Worm (Caenorhabditis elegans) whole organism, young adult: Measurements from ENCODE around the gene tctn-1.

Source experiments
- B0336.3 ChIP-seq: fragments of 200-800 bp; sonication (Bioruptor generic); IDR thresholded peaks from 2 replicates; pipeline ENCODE4 v1.3.6; 2022; ENCODE audit warnings: missing genetic modification characterization, missing compliant biosample characterization
- C17E4.6 ChIP-seq: fragments of 200-800 bp; sonication (Bioruptor generic); IDR thresholded peaks from 2 replicates; pipeline ENCODE4 v1.3.6; 2022; ENCODE audit warnings: missing genetic modification reagents, missing genetic modification characterization, missing compliant biosample characterization
- D2030.7 ChIP-seq: fragments of 200-800 bp; sonication (Bioruptor generic); IDR thresholded peaks from 2 replicates; pipeline ENCODE4 v1.3.6; 2022; ENCODE audit warnings: missing genetic modification reagents, missing genetic modification characterization, missing compliant biosample characterization
- F23B12.7 ChIP-seq: sonication (generic microtip); optimal IDR thresholded peaks from 2 replicates; lab custom pipeline; 2017; ENCODE audit warnings: missing genetic modification characterization, mild to moderate bottlenecking, missing compliant biosample characterization, antibody characterized with exemption, moderate library complexity; ENCODE audit not compliant: insufficient read depth
- F57C9.4 ChIP-seq: sonication (generic microtip); optimal IDR thresholded peaks from 2 replicates; lab custom pipeline; 2017; ENCODE audit warnings: mild to moderate bottlenecking, missing genetic modification characterization, missing compliant biosample characterization
- K11D2.4 ChIP-seq: fragments of 200-800 bp; sonication (Bioruptor generic); IDR thresholded peaks from 2 replicates; pipeline ENCODE4 v1.3.6; 2022; ENCODE audit warnings: missing genetic modification reagents, missing genetic modification characterization, missing compliant biosample characterization
- Y56A3A.18 ChIP-seq: fragments of 200-800 bp; sonication (Bioruptor generic); IDR thresholded peaks from 2 replicates; pipeline ENCODE4 v1.3.6; 2022; ENCODE audit warnings: missing genetic modification reagents, missing genetic modification characterization, missing compliant biosample characterization
- Y95B8A.8 ChIP-seq: fragments of 200-800 bp; sonication (Bioruptor generic); IDR thresholded peaks from 2 replicates; pipeline ENCODE4 v1.3.6; 2022; ENCODE audit warnings: missing genetic modification reagents, missing genetic modification characterization, missing compliant biosample characterization
- aptf-3 ChIP-seq: fragments of 200-800 bp; sonication (Bioruptor generic); IDR thresholded peaks from 2 replicates; pipeline ENCODE4 v1.3.6; 2022; ENCODE audit warnings: missing genetic modification characterization, missing compliant biosample characterization
- athp-1 ChIP-seq: sonication (generic microtip); optimal IDR thresholded peaks from 2 replicates; lab custom pipeline; 2017; ENCODE audit warnings: mild to moderate bottlenecking, missing genetic modification characterization, missing compliant biosample characterization
- attf-3 ChIP-seq: fragments of 200-800 bp; sonication (Bioruptor generic); conservative IDR thresholded peaks from 2 replicates; pipeline ENCODE4 v1.3.6; 2022; ENCODE audit warnings: missing genetic modification reagents, missing genetic modification characterization, missing compliant biosample characterization
- attf-5 ChIP-seq: fragments of 200-800 bp; sonication (Bioruptor generic); optimal IDR thresholded peaks from 2 replicates; lab custom pipeline; 2018; ENCODE audit warnings: mild to moderate bottlenecking, missing genetic modification characterization, missing compliant biosample characterization
- bed-1 ChIP-seq: fragments of 200-800 bp; sonication (Bioruptor generic); IDR thresholded peaks from 2 replicates; pipeline ENCODE4 v1.3.6; 2022; ENCODE audit warnings: missing genetic modification reagents, missing genetic modification characterization, missing compliant biosample characterization
- cebp-2 ChIP-seq: fragments of 200-800 bp; sonication (Bioruptor generic); IDR thresholded peaks from 2 replicates; pipeline ENCODE4 v1.3.6; 2022; ENCODE audit warnings: missing genetic modification characterization, missing compliant biosample characterization
- dox-1 ChIP-seq: fragments of 200-800 bp; sonication (Bioruptor generic); IDR thresholded peaks from 2 replicates; pipeline ENCODE4 v1.3.6; 2022; ENCODE audit warnings: missing genetic modification reagents, missing genetic modification characterization, missing compliant biosample characterization
- hlh-12 ChIP-seq: sonication (generic microtip); optimal IDR thresholded peaks from 2 replicates; lab custom pipeline; 2016; ENCODE audit warnings: missing genetic modification characterization, missing compliant biosample characterization
- hlh-26 ChIP-seq: fragments of 200-800 bp; sonication (Bioruptor generic); conservative IDR thresholded peaks from 2 replicates; pipeline ENCODE4 v1.3.6; 2022; ENCODE audit warnings: missing genetic modification reagents, missing genetic modification characterization, missing compliant biosample characterization
- hmg-1.2 ChIP-seq: fragments of 200-800 bp; sonication (Bioruptor generic); IDR thresholded peaks from 2 replicates; pipeline ENCODE4 v1.3.6; 2022; ENCODE audit warnings: missing genetic modification reagents, missing genetic modification characterization, missing compliant biosample characterization
- hmg-20 ChIP-seq: fragments of 200-800 bp; sonication (Bioruptor generic); IDR thresholded peaks from 2 replicates; pipeline ENCODE4 v1.3.6; 2022; ENCODE audit warnings: missing genetic modification reagents, missing genetic modification characterization, missing compliant biosample characterization
- hsf-1 ChIP-seq: fragments of 200-800 bp; sonication (Bioruptor generic); IDR thresholded peaks from 2 replicates; pipeline ENCODE4 v1.3.6; 2022; ENCODE audit warnings: missing genetic modification reagents, missing genetic modification characterization, missing compliant biosample characterization
- let-607 ChIP-seq, 2 experiments: fragments of 200-800 bp in 1 of 2; sonication (Bioruptor generic) in 1 of 2; sonication (generic microtip) in 1 of 2; optimal IDR thresholded peaks; 2 replicates each; lab custom pipeline; 2016 to 2018; ENCODE audit warnings: mild to moderate bottlenecking in 2 of 2, missing compliant biosample characterization in 2 of 2, missing genetic modification characterization in 2 of 2, moderate library complexity in 2 of 2, missing genotype in 1 of 2
- lin-26 ChIP-seq: fragments of 200-800 bp; sonication (Bioruptor generic); IDR thresholded peaks from 2 replicates; pipeline ENCODE4 v1.3.6; 2022; ENCODE audit warnings: missing genetic modification reagents, missing genetic modification characterization, missing compliant biosample characterization
- lin-54 ChIP-seq: fragments of 200-800 bp; sonication (Bioruptor generic); optimal IDR thresholded peaks from 2 replicates; lab custom pipeline; 2018; ENCODE audit warnings: mild to moderate bottlenecking, missing genetic modification characterization, missing compliant biosample characterization
- lir-1 ChIP-seq: fragments of 200-800 bp; sonication (Bioruptor generic); conservative IDR thresholded peaks from 2 replicates; pipeline ENCODE4 v1.3.6; 2022; ENCODE audit warnings: missing genetic modification reagents, missing genetic modification characterization, missing compliant biosample characterization
- lsl-1 ChIP-seq: fragments of 200-800 bp; sonication (Bioruptor generic); optimal IDR thresholded peaks from 2 replicates; lab custom pipeline; 2018; ENCODE audit warnings: mild to moderate bottlenecking, missing genetic modification characterization, moderate library complexity, missing compliant biosample characterization
- madf-3 ChIP-seq: fragments of 200-800 bp; sonication (Bioruptor generic); IDR thresholded peaks from 2 replicates; pipeline ENCODE4 v1.3.6; 2022; ENCODE audit warnings: missing genetic modification reagents, missing genetic modification characterization, missing compliant biosample characterization
- madf-6 ChIP-seq: fragments of 200-800 bp; sonication (Bioruptor generic); IDR thresholded peaks from 2 replicates; pipeline ENCODE4 v1.3.6; 2022; ENCODE audit warnings: missing genetic modification reagents, missing genetic modification characterization, missing compliant biosample characterization
- mcd-1 ChIP-seq: fragments of 200-800 bp; sonication (Bioruptor generic); IDR thresholded peaks from 2 replicates; pipeline ENCODE4 v1.3.6; 2022; ENCODE audit warnings: missing genetic modification reagents, missing genetic modification characterization, missing compliant biosample characterization
- nhr-120 ChIP-seq: fragments of 200-800 bp; sonication (Bioruptor generic); IDR thresholded peaks from 2 replicates; pipeline ENCODE4 v1.3.6; 2022; ENCODE audit warnings: missing genetic modification characterization, missing compliant biosample characterization
- rcor-1 ChIP-seq: fragments of 200-800 bp; sonication (Bioruptor generic); IDR thresholded peaks from 2 replicates; pipeline ENCODE4 v1.3.6; 2022; ENCODE audit warnings: missing genetic modification reagents, missing genetic modification characterization, missing compliant biosample characterization
- rec-8 ChIP-seq, 2 experiments: sonication (generic microtip); optimal IDR thresholded peaks; 2 replicates each; lab custom pipeline; 2016; ENCODE audit warnings: mild to moderate bottlenecking in 2 of 2, missing genetic modification characterization in 2 of 2, missing genetic modification reagents in 2 of 2, missing genotype in 2 of 2, missing biosample characterization in 1 of 2, missing compliant biosample characterization in 1 of 2, moderate library complexity in 1 of 2
- snpc-4 ChIP-seq, 5 experiments: fragments of 150-350 bp in 1 of 5; sonication (generic microtip) in 4 of 5; optimal IDR thresholded peaks; 2 replicates each; lab custom pipeline; 2014 to 2018; ENCODE audit warnings: missing genetic modification characterization in 5 of 5, missing biosample characterization in 3 of 5, antibody characterized with exemption in 2 of 5, mild to moderate bottlenecking in 2 of 5, missing compliant biosample characterization in 2 of 5, missing genotype in 2 of 5, moderate library complexity in 2 of 5, missing genetic modification reagents in 1 of 5
- zfh-2 ChIP-seq: fragments of 200-800 bp; sonication (Bioruptor generic); conservative IDR thresholded peaks from 2 replicates; pipeline ENCODE4 v1.3.6; 2022; ENCODE audit warnings: missing genetic modification reagents, missing genetic modification characterization, missing compliant biosample characterization
- ztf-25 ChIP-seq: fragments of 200-800 bp; sonication (Bioruptor generic); IDR thresholded peaks from 2 replicates; pipeline ENCODE4 v1.3.6; 2022; ENCODE audit warnings: missing genetic modification reagents, missing genetic modification characterization, missing compliant biosample characterization
- ztf-6 ChIP-seq: fragments of 200-800 bp; sonication (Bioruptor generic); IDR thresholded peaks from 2 replicates; pipeline ENCODE4 v1.3.6; 2022; ENCODE audit warnings: missing genetic modification reagents, missing genetic modification characterization, missing compliant biosample characterization

tctn-1 gene

DNA sequence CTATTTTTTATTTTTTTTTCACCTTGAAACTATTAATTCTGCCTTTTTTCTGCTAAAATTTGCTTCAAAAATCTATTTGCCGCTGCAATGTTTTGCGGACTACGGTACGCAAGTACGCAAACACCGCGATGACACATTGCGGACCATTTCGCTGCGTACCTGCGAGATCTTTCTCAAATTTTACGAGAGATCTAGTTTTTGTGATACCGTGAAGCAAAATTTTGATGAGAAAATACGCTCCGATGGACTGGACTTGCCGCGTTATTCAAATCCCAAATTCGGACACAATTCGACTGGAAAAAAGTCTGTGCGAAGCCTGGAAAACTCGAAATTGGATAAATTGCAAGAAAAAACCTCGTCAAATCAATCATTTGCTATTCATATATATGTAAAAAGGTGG is 27.1 kb downstream of the tctn-1 start (continued):
- TF ChIP-seq Y95B8A.8 (GFP tag; lab: Robert Waterston, UW): peak; percentile 87; the same call in 1 of the 2 replicates
- peak; percentile 44 for TF ChIP-seq madf-6 (GFP tag; lab: Robert Waterston, UW)
- 0 out of 2 replicates have a peak, but pooled peaks have one; percentile 17 for TF ChIP-seq aptf-3
- TF ChIP-seq lin-54 (GFP tag; lab: Kevin White, UChicago): peak; percentile 67
- peak; percentile 81; the same call in 1 of the 2 replicates for TF ChIP-seq Y56A3A.18 (GFP tag; lab: Robert Waterston, UW)
- TF ChIP-seq hmg-20: peak; percentile 66; the same call in 1 of the 2 replicates
- peak; percentile 95 for TF ChIP-seq bed-1 (GFP tag; lab: Robert Waterston, UW)
- peak; percentile 78 for TF ChIP-seq hsf-1 (GFP tag; lab: Robert Waterston, UW)
- peak; percentile 70; the same call in 1 of the 2 replicates for TF ChIP-seq lin-26
- TF ChIP-seq lir-1 (GFP tag; lab: Robert Waterston, UW): peak; percentile 70
- peak; percentile 90 for TF ChIP-seq madf-3
- TF ChIP-seq dox-1 (GFP tag; lab: Robert Waterston, UW): peak; percentile 98
- TF ChIP-seq attf-3 (GFP tag; lab: Robert Waterston, UW): peak; percentile 80
- peak; percentile 80 for TF ChIP-seq C17E4.6 (GFP tag; lab: Robert Waterston, UW)
- peak; percentile 99 for TF ChIP-seq mcd-1 (GFP tag; lab: Robert Waterston, UW)
- TF ChIP-seq rcor-1: peak; percentile 89
- TF ChIP-seq nhr-120 (GFP tag; lab: Robert Waterston, UW): 0 out of 2 replicates have a peak, but pooled peaks have one; percentile 78
- peak; percentile 98 for TF ChIP-seq K11D2.4
- TF ChIP-seq D2030.7 (GFP tag; lab: Robert Waterston, UW): peak; percentile 80

DNA sequence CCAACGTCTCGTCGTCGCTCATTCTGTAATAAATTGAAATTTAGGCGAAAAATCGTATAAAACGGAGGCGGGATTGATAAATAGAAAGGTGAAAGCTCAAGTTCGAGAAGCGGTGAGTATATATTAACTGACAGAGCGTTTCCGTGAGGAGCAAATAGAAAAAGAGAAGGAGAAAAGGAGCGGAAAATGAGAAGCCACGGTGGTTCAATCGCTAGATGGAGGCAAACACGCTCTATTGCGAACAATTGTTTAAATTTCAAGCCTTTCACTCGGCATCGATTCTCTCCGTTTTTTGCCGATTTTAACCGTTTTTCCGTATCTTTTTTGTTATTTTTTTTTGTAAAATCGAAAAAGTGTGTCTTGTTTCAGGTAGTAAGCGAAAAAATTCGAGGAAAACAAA is 31.8 kb downstream of the tctn-1 start, which contains the start of gene miro-1:
miro-1 (minus strand) TSS at position 23 of the 400 bp plus-strand sequence.
- TF ChIP-seq hmg-1.2 (GFP tag; lab: Robert Waterston, UW) (peak; percentile 33; the same call in 1 of the 2 replicates), mcd-1 (GFP tag; lab: Robert Waterston, UW) (peak; percentile 76)

DNA sequence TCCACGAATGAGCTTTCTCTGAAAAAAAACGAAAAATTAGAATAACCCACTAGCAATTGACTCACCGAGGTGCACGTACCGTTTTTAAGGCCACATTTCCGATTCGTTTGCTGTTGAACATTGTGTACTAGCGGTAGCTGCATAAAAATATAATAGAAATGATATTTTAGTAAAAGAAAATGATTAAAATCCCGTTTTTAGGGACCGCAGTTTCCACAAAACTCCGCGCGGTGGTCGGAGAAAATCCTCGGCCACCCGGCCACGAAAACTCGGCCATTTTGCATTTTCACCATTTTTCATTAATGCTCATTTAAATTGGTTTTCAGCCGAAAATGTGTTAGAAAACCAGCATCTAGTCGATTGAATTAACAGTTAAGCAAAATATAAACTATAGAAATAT is 35.3 kb downstream of the tctn-1 start, which contains the start of gene yars-2:
yars-2 (minus strand) TSS at position 249 of the 400 bp plus-strand sequence.
- 0 out of 2 replicates have a peak, but pooled peaks have one; percentile 41 for TF ChIP-seq K11D2.4
- TF ChIP-seq F23B12.7 (tag; lab: Kevin White, UChicago): peak; percentile 15
- TF ChIP-seq C17E4.6 (GFP tag; lab: Robert Waterston, UW): peak; percentile 43; the same call in 1 of the 2 replicates
- peak in 1 of 2 experiments; percentile 13 for TF ChIP-seq let-607 (tag; optimal IDR thresholded peaks at IDR 0.05; lab: Kevin White, UChicago)
- TF ChIP-seq athp-1 (tag; lab: Kevin White, UChicago): peak; percentile 54
- TF ChIP-seq ztf-25: 0 out of 2 replicates have a peak, but pooled peaks have one; percentile 15
- peak; percentile 23 for TF ChIP-seq lin-54 (GFP tag; lab: Kevin White, UChicago)
- TF ChIP-seq dox-1 (GFP tag; lab: Robert Waterston, UW): peak; percentile 73
- peak in 1 of 2 experiments; percentile 33 for TF ChIP-seq rec-8 (tag; optimal IDR thresholded peaks at IDR 0.05; lab: Kevin White, UChicago)
- TF ChIP-seq attf-5: peak; percentile 25
- TF ChIP-seq cebp-2 (GFP tag; lab: Robert Waterston, UW): no peak
- peak; percentile 35; the same call in 1 of the 2 replicates for TF ChIP-seq hmg-1.2 (GFP tag; lab: Robert Waterston, UW)
- TF ChIP-seq madf-6 (GFP tag; lab: Robert Waterston, UW): peak; percentile 32
- TF ChIP-seq F57C9.4 (tag; lab: Kevin White, UChicago): no peak
- TF ChIP-seq hlh-26: no peak
- TF ChIP-seq snpc-4 (GFP tag; optimal IDR thresholded peaks at IDR 0.05; lab: Kevin White, UChicago): peak; percentile 26
- peak in 2 of 4 experiments; percentile 13 to 32 for TF ChIP-seq snpc-4 (tag; optimal IDR thresholded peaks at IDR 0.05; lab: Kevin White, UChicago)
- no peak for TF ChIP-seq hlh-12 (tag; lab: Kevin White, UChicago)
- peak; percentile 27 for TF ChIP-seq lsl-1 (GFP tag; lab: Kevin White, UChicago)
- TF ChIP-seq ztf-6 (GFP tag; lab: Robert Waterston, UW): 0 out of 2 replicates have a peak, but pooled peaks have one; percentile 41
- TF ChIP-seq zfh-2 (GFP tag; lab: Robert Waterston, UW): no peak
- 0 out of 2 replicates have a peak, but pooled peaks have one; percentile 34 for TF ChIP-seq hsf-1 (GFP tag; lab: Robert Waterston, UW)
- TF ChIP-seq B0336.3: 0 out of 2 replicates have a peak, but pooled peaks have one; percentile 9
